Fruit fly (Drosophila melanogaster): Measurements from ENCODE around the gene Phf5a.

Phf5a gene

DNA sequence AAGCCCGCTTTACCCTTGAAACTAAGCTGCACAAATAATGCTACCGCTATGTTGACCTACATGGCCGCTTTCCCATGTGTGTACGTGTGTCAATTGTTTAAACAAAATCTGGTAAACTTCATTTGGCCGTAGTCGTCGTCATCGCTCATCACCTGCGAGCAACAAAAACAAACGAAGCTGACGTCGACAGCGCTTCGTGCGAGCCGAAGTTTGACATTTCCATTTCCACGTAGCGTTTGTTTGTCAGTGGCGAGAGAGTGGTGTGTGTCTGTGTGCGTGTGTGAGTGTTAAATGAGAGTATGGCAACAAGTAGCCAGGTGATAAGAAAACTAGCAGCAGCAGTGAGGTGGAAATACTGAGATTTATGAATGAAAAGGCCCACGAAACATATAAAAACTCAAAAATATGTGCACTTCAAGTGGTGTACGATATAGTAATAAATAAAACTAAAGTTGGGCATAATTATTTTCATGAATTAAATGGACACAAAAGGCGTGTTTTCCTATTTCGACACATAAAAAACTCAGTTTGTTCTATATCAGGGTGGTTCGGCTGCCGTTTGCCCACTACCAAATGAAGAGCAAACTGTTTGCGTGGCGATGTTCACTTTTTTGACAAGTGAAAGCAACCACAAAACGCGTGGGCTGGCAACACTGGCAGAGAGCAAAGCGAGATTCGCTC lies 11.3 kb downstream of the Phf5a start (continued):
- TF ChIP-seq CG7987 (GFP tag; optimal IDR thresholded peaks at IDR 0.05), result peak; percentile 85
- peak; percentile 14 for TF ChIP-seq CG14710 (tag; optimal IDR thresholded peaks at IDR 0.05)
- peak; percentile 19 for TF ChIP-seq pho (GFP tag; optimal IDR thresholded peaks at IDR 0.05)
- TF ChIP-seq B-H2 (GFP tag; optimal IDR thresholded peaks at IDR 0.05), result peak; percentile 51
- TF ChIP-seq CG17361 (GFP tag; IDR thresholded peaks at IDR 0.05), result peak; percentile 9; the same call in 1 of the 3 replicates
- no peak for TF ChIP-seq CG8290 (GFP tag; optimal IDR thresholded peaks at IDR 0.05)
- peak; percentile 46 to 83 for TF ChIP-seq CG8290 (tag; optimal IDR thresholded peaks at IDR 0.05)
- TF ChIP-seq CG34376 (GFP tag; optimal IDR thresholded peaks at IDR 0.05), result peak; percentile 71
- TF ChIP-seq esg (GFP tag; conservative IDR thresholded peaks at IDR 0.05), result no peak
- TF ChIP-seq cg (GFP tag; optimal IDR thresholded peaks at IDR 0.05), result peak; percentile 90
- peak; percentile 78 for TF ChIP-seq YL-1 (GFP tag; optimal IDR thresholded peaks at IDR 0.05)
- TF ChIP-seq MTF-1 (GFP tag; optimal IDR thresholded peaks at IDR 0.05; ENCODE audit: borderline replicate concordance), result peak; percentile 62
- TF ChIP-seq CG4360 (GFP tag; IDR thresholded peaks at IDR 0.05), result peak; percentile 23; the same call in 1 of the 2 replicates
- TF ChIP-seq Fer2 (tag; optimal IDR thresholded peaks at IDR 0.05), result peak; percentile 37
- peak; percentile 4 for TF ChIP-seq CG18476 (GFP tag; optimal IDR thresholded peaks at IDR 0.05)
- no peak for TF ChIP-seq CG14667 (GFP tag; IDR thresholded peaks at IDR 0.05)
- TF ChIP-seq nerfin-1 (tag; optimal IDR thresholded peaks at IDR 0.05), result peak; percentile 40
- TF ChIP-seq BtbVII (GFP tag; optimal IDR thresholded peaks at IDR 0.05), result peak; percentile 74
- peak; percentile 91 for TF ChIP-seq kah (GFP tag; optimal IDR thresholded peaks at IDR 0.05)
- peak; percentile 2 for TF ChIP-seq Chrac-16 (GFP tag; optimal IDR thresholded peaks at IDR 0.05)
- TF ChIP-seq wek (GFP tag; optimal IDR thresholded peaks at IDR 0.05), result peak; percentile 72
- TF ChIP-seq dysf (GFP tag; IDR thresholded peaks at IDR 0.05), result peak; percentile 21; the same call in 1 of the 3 replicates
- TF ChIP-seq her (GFP tag; optimal IDR thresholded peaks at IDR 0.05), result no peak
- no peak for TF ChIP-seq CG2202 (tag; optimal IDR thresholded peaks at IDR 0.05)
- no peak for TF ChIP-seq fd96Cb (tag; optimal IDR thresholded peaks at IDR 0.05)
- peak; percentile 61 for TF ChIP-seq CG6765 (GFP tag; optimal IDR thresholded peaks at IDR 0.05)
- TF ChIP-seq gcm2 (GFP tag; optimal IDR thresholded peaks at IDR 0.05), result no peak
- TF ChIP-seq CG11696 (GFP tag; IDR thresholded peaks at IDR 0.05), result no peak
- TF ChIP-seq pum (GFP tag; optimal IDR thresholded peaks at IDR 0.05), result no peak
- TF ChIP-seq Meics (GFP tag; optimal IDR thresholded peaks at IDR 0.05), result peak; percentile 55
- TF ChIP-seq dm (GFP tag; optimal IDR thresholded peaks at IDR 0.05), result peak; percentile 14
- no peak for TF ChIP-seq Doc3 (GFP tag; IDR thresholded peaks at IDR 0.05; ENCODE audit: partially characterized antibody)
- peak; percentile 34 for TF ChIP-seq CG18619 (GFP tag; optimal IDR thresholded peaks at IDR 0.05)
- no peak for TF ChIP-seq CG2199 (GFP tag; IDR thresholded peaks at IDR 0.05)
- TF ChIP-seq sob (GFP tag; IDR thresholded peaks at IDR 0.05), result peak; percentile 53; the same call in 1 of the 2 replicates
- peak; percentile 88 for TF ChIP-seq mirr (GFP tag; optimal IDR thresholded peaks at IDR 0.05)
- TF ChIP-seq cwo (GFP tag; optimal IDR thresholded peaks at IDR 0.05), result peak; percentile 48
- peak; percentile 11 to 21 for TF ChIP-seq bsh (GFP tag; optimal IDR thresholded peaks at IDR 0.05)
- TF ChIP-seq Trl (optimal IDR thresholded peaks at IDR 0.05), result peak; percentile 55 to 82
- TF ChIP-seq Trl (GFP tag; optimal IDR thresholded peaks at IDR 0.05), result no peak
- TF ChIP-seq Six4 (GFP tag; optimal IDR thresholded peaks at IDR 0.05), result no peak
- peak; percentile 47 for TF ChIP-seq bigmax (GFP tag; optimal IDR thresholded peaks at IDR 0.05)
- TF ChIP-seq CG11085 (GFP tag; IDR thresholded peaks at IDR 0.05), result no peak
- peak; percentile 80 for TF ChIP-seq lab (GFP tag; optimal IDR thresholded peaks at IDR 0.05)
- TF ChIP-seq Dek (tag; optimal IDR thresholded peaks at IDR 0.05), result peak; percentile 8
- peak; percentile 13 for TF ChIP-seq grau (tag; optimal IDR thresholded peaks at IDR 0.05)
- TF ChIP-seq Xrp1 (GFP tag; IDR thresholded peaks at IDR 0.05), result peak; percentile 20; the same call in 1 of the 2 replicates
- peak; percentile 35 for TF ChIP-seq gem (tag; optimal IDR thresholded peaks at IDR 0.05)
- TF ChIP-seq ind (GFP tag; optimal IDR thresholded peaks at IDR 0.05), result peak; percentile 9
- no peak for TF ChIP-seq CG17829 (tag; optimal IDR thresholded peaks at IDR 0.05)
